Worm (Caenorhabditis elegans): ENCODE measurements around the gene ttr-36.

ce11 chrX:6505008-6505407 lies 5.7 kb upstream of the ttr-36 start, which contains the start of gene cdf-1:
- TF ChIP-seq mdl-1 (tag; optimal IDR thresholded peaks at IDR 0.05) = no peak
- TF ChIP-seq unc-130 (tag; optimal IDR thresholded peaks at IDR 0.05) = peak; percentile 1
- no peak for TF ChIP-seq elt-2 (tag; optimal IDR thresholded peaks at IDR 0.05)
- no peak for TF ChIP-seq unc-62 (GFP tag; optimal IDR thresholded peaks at IDR 0.05)
- no peak for TF ChIP-seq sptf-1 (tag; optimal IDR thresholded peaks at IDR 0.05)
- TF ChIP-seq lin-15B (tag; optimal IDR thresholded peaks at IDR 0.05) = no peak
- TF ChIP-seq lsy-2 (tag; optimal IDR thresholded peaks at IDR 0.05) = peak; percentile 14 to 51
- TF ChIP-seq mep-1 (tag; optimal IDR thresholded peaks at IDR 0.05) = no peak
